Worm (Caenorhabditis elegans) whole organism, mixed stage, embryonic: ENCODE data around the gene Y82E9BR.9.

Experiments used
- M03D4.4 ChIP-seq: sonication (generic microtip); optimal IDR thresholded peaks from 2 replicates; lab custom pipeline; 2017; ENCODE audit warnings: mild to moderate bottlenecking, missing genetic modification characterization, missing compliant biosample characterization
- bed-3 ChIP-seq: fragments of 200-800 bp; sonication (Bioruptor generic); optimal IDR thresholded peaks from 3 replicates; lab custom pipeline; 2018; ENCODE audit warnings: mild to moderate bottlenecking, missing genetic modification characterization, moderate library complexity, missing compliant biosample characterization
- blmp-1 ChIP-seq: fragments of 150-350 bp; optimal IDR thresholded peaks from 2 replicates; lab custom pipeline; 2014; ENCODE audit warnings: missing biosample characterization, missing genetic modification characterization
- ceh-43 ChIP-seq: fragments of 200-800 bp; sonication (Bioruptor generic); optimal IDR thresholded peaks from 2 replicates; lab custom pipeline; 2018; ENCODE audit warnings: mild to moderate bottlenecking, missing genetic modification characterization, moderate library complexity, missing compliant biosample characterization
- ceh-83 ChIP-seq: fragments of 200-800 bp; sonication (Bioruptor generic); optimal IDR thresholded peaks from 2 replicates; lab custom pipeline; 2018; ENCODE audit warnings: mild to moderate bottlenecking, missing genetic modification characterization, missing compliant biosample characterization
- ces-1 ChIP-seq: fragments of 150-350 bp; optimal IDR thresholded peaks from 2 replicates; lab custom pipeline; 2014; ENCODE audit warnings: missing biosample characterization, missing genetic modification reagents, missing genetic modification characterization
- cnd-1 ChIP-seq: fragments of 200-800 bp; sonication (Bioruptor generic); optimal IDR thresholded peaks from 2 replicates; lab custom pipeline; 2018; ENCODE audit warnings: mild to moderate bottlenecking, missing genetic modification characterization, missing compliant biosample characterization
- drap-1 ChIP-seq: fragments of 200-800 bp; sonication (Bioruptor generic); optimal IDR thresholded peaks from 3 replicates; lab custom pipeline; 2018; ENCODE audit warnings: mild to moderate bottlenecking, missing genetic modification characterization, missing compliant biosample characterization
- elt-1 ChIP-seq: sonication (generic microtip); optimal IDR thresholded peaks from 2 replicates; lab custom pipeline; 2017; ENCODE audit warnings: missing genetic modification characterization, mild to moderate bottlenecking, missing compliant biosample characterization, antibody characterized with exemption, moderate library complexity, borderline replicate concordance; ENCODE audit not compliant: insufficient read depth
- flh-1 ChIP-seq: fragments of 200-800 bp; sonication (Bioruptor generic); optimal IDR thresholded peaks from 2 replicates; lab custom pipeline; 2018; ENCODE audit warnings: mild to moderate bottlenecking, missing genetic modification characterization, moderate library complexity, missing compliant biosample characterization
- ham-2 ChIP-seq: fragments of 200-800 bp; sonication (Bioruptor generic); optimal IDR thresholded peaks from 2 replicates; lab custom pipeline; 2018; ENCODE audit warnings: mild to moderate bottlenecking, missing genetic modification characterization, missing compliant biosample characterization
- lin-13 ChIP-seq: fragments of 150-350 bp; optimal IDR thresholded peaks from 2 replicates; lab custom pipeline; 2014; ENCODE audit warnings: missing biosample characterization, missing genetic modification characterization
- lin-32 ChIP-seq: fragments of 200-800 bp; sonication (Bioruptor generic); optimal IDR thresholded peaks from 2 replicates; lab custom pipeline; 2018; ENCODE audit warnings: mild to moderate bottlenecking, missing genetic modification characterization, missing compliant biosample characterization
- lsy-2 ChIP-seq: fragments of 150-350 bp; optimal IDR thresholded peaks from 2 replicates; lab custom pipeline; 2014; ENCODE audit warnings: missing biosample characterization, missing genetic modification characterization
- mab-5 ChIP-seq: fragments of 150-350 bp; optimal IDR thresholded peaks from 2 replicates; lab custom pipeline; 2014; ENCODE audit warnings: missing biosample characterization, missing genetic modification characterization
- mep-1 ChIP-seq: fragments of 150-350 bp; optimal IDR thresholded peaks from 2 replicates; lab custom pipeline; 2017; ENCODE audit warnings: missing biosample characterization, missing genetic modification reagents, missing genetic modification characterization, inconsistent platforms
- mls-2 ChIP-seq: sonication (generic microtip); optimal IDR thresholded peaks from 2 replicates; lab custom pipeline; 2016; ENCODE audit warnings: mild to moderate bottlenecking, missing genetic modification characterization, moderate library complexity, missing compliant biosample characterization
- nhr-12 ChIP-seq: fragments of 150-350 bp; optimal IDR thresholded peaks from 2 replicates; lab custom pipeline; 2014; ENCODE audit warnings: missing biosample characterization, missing genetic modification characterization
- nhr-2 ChIP-seq: fragments of 150-350 bp; optimal IDR thresholded peaks from 2 replicates; lab custom pipeline; 2014; ENCODE audit warnings: missing biosample characterization, missing genetic modification characterization
- nhr-237 ChIP-seq: fragments of 150-350 bp; optimal IDR thresholded peaks from 2 replicates; lab custom pipeline; 2014; ENCODE audit warnings: missing biosample characterization, missing genetic modification characterization
- pha-4 ChIP-seq: fragments of 150-350 bp; optimal IDR thresholded peaks from 2 replicates; lab custom pipeline; 2018; ENCODE audit warnings: missing biosample characterization, missing genetic modification reagents, missing genetic modification characterization
- sem-2 ChIP-seq: fragments of 200-800 bp; sonication (Bioruptor generic); optimal IDR thresholded peaks from 2 replicates; lab custom pipeline; 2018; ENCODE audit warnings: mild to moderate bottlenecking, missing genetic modification characterization, missing compliant biosample characterization
- snpc-4 ChIP-seq: fragments of 150-350 bp; optimal IDR thresholded peaks from 2 replicates; lab custom pipeline; 2014; ENCODE audit warnings: missing biosample characterization, missing genetic modification characterization
- tbx-8 ChIP-seq: fragments of 200-800 bp; sonication (Bioruptor generic); optimal IDR thresholded peaks from 2 replicates; lab custom pipeline; 2018; ENCODE audit warnings: mild to moderate bottlenecking, missing genetic modification characterization, moderate library complexity, missing compliant biosample characterization
- unc-120 ChIP-seq: sonication (generic microtip); optimal IDR thresholded peaks from 2 replicates; lab custom pipeline; 2017; ENCODE audit warnings: missing genetic modification characterization, missing compliant biosample characterization; ENCODE audit not compliant: poor library complexity, severe bottlenecking
- unc-39 ChIP-seq: fragments of 150-350 bp; optimal IDR thresholded peaks from 2 replicates; lab custom pipeline; 2014; ENCODE audit warnings: missing biosample characterization, missing genetic modification characterization
- ztf-11 ChIP-seq: fragments of 150-350 bp; optimal IDR thresholded peaks from 2 replicates; lab custom pipeline; 2014; ENCODE audit warnings: missing biosample characterization, missing genetic modification characterization

Y82E9BR.9 gene

ce11 chrIII:1326490-1326889 lies 33.1 kb downstream of the Y82E9BR.9 start, which contains the start of gene Y82E9BL.18:
Gene Y82E9BL.18, plus strand, starts transcription at chrIII:1326790.
- no peak for TF ChIP-seq ceh-83 (GFP tag; lab: Kevin White, UChicago)
- TF ChIP-seq unc-120 (tag; lab: Kevin White, UChicago), result no peak
- TF ChIP-seq lin-32 (GFP tag; lab: Kevin White, UChicago), result no peak
- TF ChIP-seq mep-1 (tag; lab: Kevin White, UChicago), result no peak
- no peak for TF ChIP-seq lsy-2 (tag; lab: Kevin White, UChicago)
- no peak for TF ChIP-seq ces-1 (GFP tag; lab: Kevin White, UChicago)
- TF ChIP-seq bed-3 (GFP tag; lab: Kevin White, UChicago), result no peak
- TF ChIP-seq sem-2, result no peak

- TF ChIP-seq sem-2, result no peak
- TF ChIP-seq nhr-2, result no peak
- TF ChIP-seq unc-39, result no peak
- no peak for TF ChIP-seq ztf-11 (tag; lab: Kevin White, UChicago)
- TF ChIP-seq lin-32 (GFP tag; lab: Kevin White, UChicago), result no peak
These were observed 35.1 kb downstream of the Y82E9BR.9 start, which contains the start of gene fbxa-14 for ce11 chrIII:1324513-1324912. Gene fbxa-14, minus strand, starts transcription at chrIII:1324613.

- no peak for TF ChIP-seq lin-13 (tag; lab: Kevin White, UChicago)
These were observed 36.0 kb downstream of the Y82E9BR.9 start for ce11 chrIII:1323555-1323954.

ce11 chrIII:1321561-1321960 lies 38.0 kb downstream of the Y82E9BR.9 start, which contains the start of gene fbxa-15:
Gene fbxa-15, minus strand, starts transcription at chrIII:1321661.
- TF ChIP-seq ham-2 (GFP tag; lab: Kevin White, UChicago) (no peak), lsy-2 (tag; lab: Kevin White, UChicago) (no peak), mab-5 (tag; lab: Kevin White, UChicago) (no peak), mls-2 (tag; lab: Kevin White, UChicago) (no peak), snpc-4 (tag; lab: Kevin White, UChicago) (no peak), pha-4 (tag; lab: Kevin White, UChicago) (no peak), nhr-12 (tag; lab: Kevin White, UChicago) (no peak), ztf-11 (tag; lab: Kevin White, UChicago) (no peak), blmp-1 (tag; lab: Kevin White, UChicago) (no peak), cnd-1 (tag; lab: Kevin White, UChicago) (no peak), lin-32 (GFP tag; lab: Kevin White, UChicago) (no peak), elt-1 (tag; lab: Kevin White, UChicago) (no peak)

- TF ChIP-seq tbx-8 (GFP tag; lab: Kevin White, UChicago) (no peak), mls-2 (tag; lab: Kevin White, UChicago) (no peak), flh-1 (GFP tag; lab: Kevin White, UChicago) (no peak)
- TF ChIP-seq, all 35 proteins: peak for 0
These were observed 44.5 kb downstream of the Y82E9BR.9 start, which contains the start of the genes fbxa-80 and fbxa-19 for ce11 chrIII:1315038-1315437. Gene fbxa-80, minus strand, starts transcription at chrIII:1315210. Gene fbxa-19, plus strand, starts transcription at chrIII:1315401.

- TF ChIP-seq nhr-12 (tag; lab: Kevin White, UChicago) (no peak), sem-2 (no peak), nhr-237 (tag; lab: Kevin White, UChicago) (no peak), unc-39 (no peak), mab-5 (tag; lab: Kevin White, UChicago) (no peak), unc-120 (tag; lab: Kevin White, UChicago) (no peak), drap-1 (GFP tag; lab: Kevin White, UChicago) (no peak), ztf-11 (tag; lab: Kevin White, UChicago) (no peak), mls-2 (tag; lab: Kevin White, UChicago) (no peak), mep-1 (tag; lab: Kevin White, UChicago) (no peak), cnd-1 (tag; lab: Kevin White, UChicago) (no peak), ces-1 (GFP tag; lab: Kevin White, UChicago) (no peak), ceh-83 (GFP tag; lab: Kevin White, UChicago) (no peak), blmp-1 (tag; lab: Kevin White, UChicago) (no peak), ham-2 (GFP tag; lab: Kevin White, UChicago) (no peak)
- TF ChIP-seq, all 35 proteins: peak for 0
These were observed 45.3 kb downstream of the Y82E9BR.9 start for ce11 chrIII:1314283-1314682.

- TF ChIP-seq M03D4.4 (tag; lab: Kevin White, UChicago), result no peak
- no peak for TF ChIP-seq ceh-43 (GFP tag; lab: Kevin White, UChicago)
- TF ChIP-seq nhr-237 (tag; lab: Kevin White, UChicago), result no peak
- TF ChIP-seq nhr-12 (tag; lab: Kevin White, UChicago), result no peak
These were observed 48.2 kb downstream of the Y82E9BR.9 start for ce11 chrIII:1311367-1311766.
